Worm (Caenorhabditis elegans): ENCODE results near the gene T28A11.19.

T28A11.19 gene

ce11 chrV:3276184-3276583 is 6.9 kb upstream of the T28A11.19 start:
- TF ChIP-seq lin-38 (GFP tag; IDR thresholded peaks at IDR 0.05) = no peak
- TF ChIP-seq attf-4 (tag; optimal IDR thresholded peaks at IDR 0.05) = no peak
- no peak for TF ChIP-seq fos-1 (tag; optimal IDR thresholded peaks at IDR 0.05)
- TF ChIP-seq nhr-6 (tag; optimal IDR thresholded peaks at IDR 0.05) = no peak
- TF ChIP-seq hlh-30 (tag; optimal IDR thresholded peaks at IDR 0.05; ENCODE audit: insufficient read depth) = peak; percentile 16
- no peak for TF ChIP-seq nhr-77 (tag; optimal IDR thresholded peaks at IDR 0.05)
- no peak for TF ChIP-seq ceh-62 (tag; optimal IDR thresholded peaks at IDR 0.05)
- no peak for TF ChIP-seq nhr-102 (tag; optimal IDR thresholded peaks at IDR 0.05)
- TF ChIP-seq php-3 (GFP tag; IDR thresholded peaks at IDR 0.05) = no peak
- TF ChIP-seq unc-62 (GFP tag; optimal IDR thresholded peaks at IDR 0.05 in 1 of 2) = peak in 1 of 2 experiments; percentile 80
- no peak for TF ChIP-seq unc-62 (tag; optimal IDR thresholded peaks at IDR 0.05)
- no peak for TF ChIP-seq arid-1 (GFP tag; conservative IDR thresholded peaks at IDR 0.05)
- TF ChIP-seq mxl-3 (GFP tag; optimal IDR thresholded peaks at IDR 0.05) = peak; percentile 49
- no peak for TF ChIP-seq jun-1 (tag; optimal IDR thresholded peaks at IDR 0.05)
- TF ChIP-seq Y48G9A.11 (GFP tag; IDR thresholded peaks at IDR 0.05) = no peak
- TF ChIP-seq lin-13 (GFP tag; optimal IDR thresholded peaks at IDR 0.05) = no peak
- no peak for TF ChIP-seq unc-39 (tag; optimal IDR thresholded peaks at IDR 0.05)
- TF ChIP-seq lin-39 (tag; optimal IDR thresholded peaks at IDR 0.05) = no peak
- no peak for TF ChIP-seq duxl-1 (tag; optimal IDR thresholded peaks at IDR 0.05; ENCODE audit: poor library complexity)
- TF ChIP-seq F26F4.8 (GFP tag; conservative IDR thresholded peaks at IDR 0.05) = no peak
- TF ChIP-seq hlh-11 (tag; optimal IDR thresholded peaks at IDR 0.05) = peak; percentile 70
- no peak for TF ChIP-seq dve-1 (tag; optimal IDR thresholded peaks at IDR 0.05; ENCODE audit: insufficient read depth)
- TF ChIP-seq zfp-2 (tag; optimal IDR thresholded peaks at IDR 0.05) = no peak
- TF ChIP-seq dmd-8 (GFP tag; IDR thresholded peaks at IDR 0.05) = no peak
- TF ChIP-seq daf-16 (GFP tag; optimal IDR thresholded peaks at IDR 0.05) = peak in 1 of 2 experiments; percentile 90
- TF ChIP-seq daf-16 (tag; optimal IDR thresholded peaks at IDR 0.05) = no peak
- no peak for TF ChIP-seq ctbp-1 (GFP tag; IDR thresholded peaks at IDR 0.05)
- TF ChIP-seq aha-1 (tag) = no peak
- TF ChIP-seq cey-2 (tag; optimal IDR thresholded peaks at IDR 0.05; ENCODE audit: borderline replicate concordance, insufficient read depth) = no peak
- 0 out of 2 replicates have a peak, but pooled peaks have one; percentile 26 for TF ChIP-seq ceh-20 (GFP tag; IDR thresholded peaks at IDR 0.05)
- no peak for TF ChIP-seq set-16 (GFP tag; IDR thresholded peaks at IDR 0.05)
- peak; percentile 15 for TF ChIP-seq nhr-11 (tag; optimal IDR thresholded peaks at IDR 0.05)
- TF ChIP-seq nhr-25 (tag; optimal IDR thresholded peaks at IDR 0.05; ENCODE audit: borderline replicate concordance, insufficient read depth) = no peak
- TF ChIP-seq mdt-29 (GFP tag; IDR thresholded peaks at IDR 0.05) = no peak
- TF ChIP-seq vab-7 (GFP tag; IDR thresholded peaks at IDR 0.05) = no peak
- no peak for TF ChIP-seq lin-1 (GFP tag; IDR thresholded peaks at IDR 0.05)
- TF ChIP-seq madf-5 (GFP tag; IDR thresholded peaks at IDR 0.05) = no peak
- TF ChIP-seq zfp-3 (GFP tag; conservative IDR thresholded peaks at IDR 0.05) = no peak
- TF ChIP-seq daf-8 (GFP tag; IDR thresholded peaks at IDR 0.05) = no peak
- TF ChIP-seq snpc-1.2 (GFP tag; IDR thresholded peaks at IDR 0.05) = no peak
- TF ChIP-seq pqm-1 (tag; optimal IDR thresholded peaks at IDR 0.05) = no peak
- TF ChIP-seq dmd-6 (GFP tag; IDR thresholded peaks at IDR 0.05) = peak; percentile 56
- TF ChIP-seq egl-27 (tag; optimal IDR thresholded peaks at IDR 0.05) = no peak
- TF ChIP-seq lim-7 (GFP tag; IDR thresholded peaks at IDR 0.05) = no peak
- TF ChIP-seq egl-43 (GFP tag; IDR thresholded peaks at IDR 0.05) = no peak
- no peak for TF ChIP-seq ces-1 (GFP tag; optimal IDR thresholded peaks at IDR 0.05)
- TF ChIP-seq dmd-9 (GFP tag; IDR thresholded peaks at IDR 0.05) = no peak

All from whole organism, L4 larva.